Worm (Caenorhabditis elegans): ENCODE results near the gene R13A1.1.
"Not testable (repeated sequence)": the region's sequence is repeated elsewhere in the genome, so short reads cannot be mapped to it uniquely, and the experiment has no call there.

DNA sequence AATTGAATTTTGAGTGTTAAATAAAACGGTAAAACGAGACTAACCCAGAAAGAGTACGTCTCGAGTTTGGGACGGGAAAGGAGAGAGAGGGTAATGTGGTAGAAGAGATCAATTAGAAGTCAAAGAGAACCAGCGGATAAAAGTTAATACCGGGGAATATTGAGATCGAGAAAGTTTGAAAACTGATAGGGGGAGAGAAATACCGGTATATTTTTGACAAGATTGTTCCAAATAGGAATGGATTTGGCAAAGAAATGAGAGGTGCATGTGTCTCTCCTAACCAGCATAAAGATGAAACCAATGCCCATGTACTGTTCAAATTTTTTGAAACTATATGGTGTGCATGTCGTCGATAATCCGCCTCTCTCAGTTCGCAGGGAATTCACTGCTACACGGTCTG lies 34.9 kb downstream of the R13A1.1 start, which contains the start of gene C06E4.5:
- TF ChIP-seq hmbx-1 (tag; optimal IDR thresholded peaks at IDR 0.05); flt-1 (GFP tag; IDR thresholded peaks at IDR 0.05); hnd-1 (tag; optimal IDR thresholded peaks at IDR 0.05); aly-1 (tag; optimal IDR thresholded peaks at IDR 0.05): not testable (repeated sequence)
